Worm (Caenorhabditis elegans) whole organism, young adult: ENCODE results near the gene srh-69.

Experiments used
- F33H1.4 ChIP-seq: fragments of 200-800 bp; sonication (Bioruptor generic); IDR thresholded peaks from 2 replicates; pipeline ENCODE4 v1.3.6; 2022; ENCODE audit warnings: missing genetic modification reagents, missing genetic modification characterization, missing compliant biosample characterization
- Y79H2A.3 ChIP-seq: fragments of 200-800 bp; sonication (Bioruptor generic); conservative IDR thresholded peaks from 2 replicates; pipeline ENCODE4 v1.3.6; 2022; ENCODE audit warnings: missing genetic modification reagents, missing genetic modification characterization, missing compliant biosample characterization
- ama-1 ChIP-seq, 3 experiments: fragments of 150-350 bp in 1 of 3; sonication (generic microtip) in 2 of 3; optimal IDR thresholded peaks; 2 replicates each; lab custom pipeline; 2014 to 2018; ENCODE audit warnings: missing biosample characterization in 2 of 3, missing genetic modification characterization in 2 of 3, missing genetic modification reagents in 2 of 3
- attf-3 ChIP-seq: fragments of 200-800 bp; sonication (Bioruptor generic); conservative IDR thresholded peaks from 2 replicates; pipeline ENCODE4 v1.3.6; 2022; ENCODE audit warnings: missing genetic modification reagents, missing genetic modification characterization, missing compliant biosample characterization
- dpl-1 ChIP-seq: fragments of 150-350 bp; optimal IDR thresholded peaks from 2 replicates; lab custom pipeline; 2014; ENCODE audit warnings: missing biosample characterization, missing genetic modification reagents, missing genetic modification characterization
- egl-18 ChIP-seq: fragments of 200-800 bp; sonication (Bioruptor generic); IDR thresholded peaks from 2 replicates; pipeline ENCODE4 v1.3.6; 2022; ENCODE audit warnings: missing genetic modification reagents, missing genetic modification characterization, missing compliant biosample characterization
- gei-17 ChIP-seq: fragments of 200-800 bp; sonication (Bioruptor generic); optimal IDR thresholded peaks from 2 replicates; lab custom pipeline; 2018; ENCODE audit warnings: mild to moderate bottlenecking, missing genetic modification characterization, missing compliant biosample characterization
- him-1 ChIP-seq: sonication (generic microtip); optimal IDR thresholded peaks from 2 replicates; lab custom pipeline; 2016; ENCODE audit warnings: missing genotype, missing genetic modification reagents, missing genetic modification characterization, missing compliant biosample characterization
- madf-10 ChIP-seq: sonication (generic microtip); optimal IDR thresholded peaks from 2 replicates; lab custom pipeline; 2016; ENCODE audit warnings: mild to moderate bottlenecking, missing genetic modification characterization, missing compliant biosample characterization
- nfya-1 ChIP-seq: sonication (generic microtip); optimal IDR thresholded peaks from 2 replicates; lab custom pipeline; 2017; ENCODE audit warnings: antibody characterized with exemption, missing compliant biosample characterization, missing genetic modification characterization, borderline replicate concordance; ENCODE audit not compliant: insufficient read depth
- snpc-4 ChIP-seq, 5 experiments: fragments of 150-350 bp in 1 of 5; sonication (generic microtip) in 4 of 5; optimal IDR thresholded peaks; 2 replicates each; lab custom pipeline; 2014 to 2018; ENCODE audit warnings: missing genetic modification characterization in 5 of 5, missing biosample characterization in 3 of 5, antibody characterized with exemption in 2 of 5, mild to moderate bottlenecking in 2 of 5, missing compliant biosample characterization in 2 of 5, missing genotype in 2 of 5, moderate library complexity in 2 of 5, missing genetic modification reagents in 1 of 5
- unc-130 ChIP-seq: sonication (generic microtip); optimal IDR thresholded peaks from 2 replicates; lab custom pipeline; 2016; ENCODE audit warnings: missing genetic modification reagents, missing genetic modification characterization, missing compliant biosample characterization
- unc-62 ChIP-seq: fragments of 150-350 bp; optimal IDR thresholded peaks from 2 replicates; lab custom pipeline; 2014; ENCODE audit warnings: missing biosample characterization, missing genetic modification reagents, missing genetic modification characterization
- ztf-18 ChIP-seq: sonication (generic microtip); optimal IDR thresholded peaks from 2 replicates; lab custom pipeline; 2016; ENCODE audit warnings: missing genotype, mild to moderate bottlenecking, missing genetic modification characterization, missing compliant biosample characterization

DNA sequence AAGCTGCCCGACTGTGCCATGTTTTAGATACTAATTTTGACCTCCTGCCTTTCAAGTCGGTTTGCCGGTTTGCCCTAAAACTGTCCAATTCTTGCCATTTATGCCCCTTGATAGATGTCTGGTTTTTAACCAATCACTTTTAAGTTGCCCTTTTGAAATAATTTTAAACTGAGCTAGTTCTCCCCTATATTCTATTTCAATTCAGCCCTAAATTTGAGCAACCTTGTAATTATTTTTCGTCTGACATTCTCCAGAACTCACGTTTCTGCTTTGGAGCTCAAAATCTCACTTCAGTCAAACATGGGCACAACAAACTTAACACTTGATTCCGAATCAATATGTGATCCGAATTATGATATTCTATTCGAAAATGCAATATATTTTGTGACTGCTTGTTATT, 41.1 kb downstream of the srh-69 start, which contains the start of gene srg-17:
- no peak for TF ChIP-seq snpc-4 (GFP tag; optimal IDR thresholded peaks at IDR 0.05; lab: Kevin White, UChicago)
- TF ChIP-seq snpc-4 (tag; optimal IDR thresholded peaks at IDR 0.05; lab: Kevin White, UChicago): no peak
- no peak for TF ChIP-seq gei-17 (GFP tag; lab: Kevin White, UChicago)
- no peak for TF ChIP-seq egl-18 (GFP tag; lab: Robert Waterston, UW)
- TF ChIP-seq dpl-1: no peak
- TF ChIP-seq him-1: no peak
- TF ChIP-seq unc-130 (GFP tag; lab: Kevin White, UChicago): no peak
- TF ChIP-seq ztf-18: no peak
- no peak for TF ChIP-seq ama-1 (optimal IDR thresholded peaks at IDR 0.05; lab: Kevin White, UChicago)
- no peak for TF ChIP-seq ama-1 (GFP tag; optimal IDR thresholded peaks at IDR 0.05; lab: Kevin White, UChicago)
- no peak for TF ChIP-seq madf-10 (tag; lab: Kevin White, UChicago)
- no peak for TF ChIP-seq unc-62 (GFP tag; lab: Kevin White, UChicago)
- TF ChIP-seq attf-3 (GFP tag; lab: Robert Waterston, UW): no peak
- TF ChIP-seq Y79H2A.3 (GFP tag; lab: Robert Waterston, UW): no peak
- TF ChIP-seq F33H1.4 (GFP tag; lab: Robert Waterston, UW): no peak
- no peak for TF ChIP-seq nfya-1 (tag; lab: Kevin White, UChicago)
